Fruit fly (Drosophila melanogaster): Measurements from ENCODE around the gene CG13731.

Gene CG13731

DNA sequence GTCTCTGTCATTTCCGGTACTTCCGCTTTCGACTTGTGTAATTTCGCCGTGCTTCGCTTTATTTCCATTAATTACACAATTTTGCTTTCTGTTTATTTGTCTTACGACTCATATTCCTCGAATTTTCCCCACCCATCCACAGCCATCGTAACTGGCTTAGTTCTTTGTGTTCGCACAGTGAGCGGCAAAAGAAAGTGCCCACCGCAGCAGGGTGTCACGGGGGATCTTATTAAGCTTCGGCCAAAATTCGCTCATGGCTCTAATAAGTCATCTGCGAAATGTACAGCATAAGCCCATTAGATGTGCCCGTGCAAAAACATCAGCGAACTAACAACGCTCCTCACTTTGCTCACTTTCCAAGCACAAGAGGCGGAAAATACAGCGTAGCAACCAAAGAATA lies 13.6 kb upstream of the CG13731 start:
- no peak for TF ChIP-seq brk (GFP tag; optimal IDR thresholded peaks at IDR 0.05)
- no peak for TF ChIP-seq GATAd (GFP tag; optimal IDR thresholded peaks at IDR 0.05)
- TF ChIP-seq sage (GFP tag; optimal IDR thresholded peaks at IDR 0.05) = no peak
- TF ChIP-seq Hr83 (GFP tag; optimal IDR thresholded peaks at IDR 0.05; ENCODE audit: poor library complexity, severe bottlenecking) = no peak
- TF ChIP-seq dsf (GFP tag; optimal IDR thresholded peaks at IDR 0.05; ENCODE audit: borderline replicate concordance) = no peak
- TF ChIP-seq h (GFP tag; optimal IDR thresholded peaks at IDR 0.05) = no peak

- TF ChIP-seq h (GFP tag; optimal IDR thresholded peaks at IDR 0.05) (no peak), GATAd (GFP tag; optimal IDR thresholded peaks at IDR 0.05) (no peak), jim (GFP tag; optimal IDR thresholded peaks at IDR 0.05) (no peak), Hr83 (GFP tag; optimal IDR thresholded peaks at IDR 0.05; ENCODE audit: poor library complexity, severe bottlenecking) (no peak), CrebA (GFP tag; optimal IDR thresholded peaks at IDR 0.05; ENCODE audit: borderline replicate concordance) (no peak)
These were observed 12.7 kb upstream of the CG13731 start for dm6 chr3L:17401411-17401810.

dm6 chr3L:17400911-17401310 lies 12.2 kb upstream of the CG13731 start:
- no peak for TF ChIP-seq Dfd (GFP tag; optimal IDR thresholded peaks at IDR 0.05)
- TF ChIP-seq ey (GFP tag; optimal IDR thresholded peaks at IDR 0.05) = no peak

dm6 chr3L:17399014-17399413 lies 10.3 kb upstream of the CG13731 start:
- TF ChIP-seq HLH106 (tag; optimal IDR thresholded peaks at IDR 0.05) (no peak), Rel (GFP tag; optimal IDR thresholded peaks at IDR 0.05) (no peak), Rel (tag; optimal IDR thresholded peaks at IDR 0.05) (peak; percentile 57)

DNA sequence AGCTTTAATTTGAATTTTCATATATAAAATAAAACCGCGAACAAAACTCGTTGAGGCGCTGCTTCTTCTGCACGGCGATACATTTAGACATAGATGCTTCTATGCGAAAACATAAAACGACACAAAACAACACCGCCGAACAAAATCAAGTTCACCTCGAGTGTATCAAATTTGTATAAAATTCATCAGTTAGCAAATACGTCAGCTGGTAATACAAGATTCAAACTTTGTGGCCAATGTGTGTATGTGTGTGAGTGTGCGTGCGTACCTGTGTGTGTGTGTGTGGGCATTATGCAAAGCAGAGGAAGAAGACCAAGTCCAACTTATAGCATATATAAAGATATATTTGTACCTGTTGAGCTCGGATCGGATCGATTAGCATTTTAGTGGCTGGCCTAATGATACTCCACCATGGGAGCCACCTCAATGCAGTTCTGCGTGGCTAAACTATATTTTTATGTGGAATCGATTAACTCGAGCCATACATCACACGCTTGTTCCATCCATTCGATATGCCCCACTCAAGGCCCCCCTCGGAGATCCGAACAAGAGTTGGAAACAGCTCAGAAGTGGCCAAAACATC lies 5.8 kb upstream of the CG13731 start:
- peak; percentile 23 for TF ChIP-seq Dfd (GFP tag; optimal IDR thresholded peaks at IDR 0.05)
- no peak for TF ChIP-seq CG32264 (GFP tag; optimal IDR thresholded peaks at IDR 0.05)

DNA sequence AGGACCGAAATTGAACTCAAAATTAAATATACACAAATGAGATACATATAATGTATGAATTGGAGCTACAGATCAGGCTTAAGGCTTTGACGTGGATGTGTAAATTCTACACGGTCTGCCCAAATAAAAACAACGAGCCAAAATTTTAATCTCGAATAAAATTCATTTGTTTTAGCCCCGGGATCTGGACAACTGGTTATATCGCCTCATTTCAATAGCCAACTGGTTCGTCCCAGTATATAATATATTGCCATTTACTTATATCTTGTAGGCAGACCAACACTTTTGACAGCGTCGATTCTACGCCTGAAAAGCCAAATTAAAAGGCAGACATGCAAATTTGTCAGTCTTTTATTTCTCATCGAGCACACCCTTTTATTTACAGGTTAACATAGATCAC lies 4.3 kb upstream of the CG13731 start:
- no peak for TF ChIP-seq h (GFP tag; optimal IDR thresholded peaks at IDR 0.05)
- no peak for TF ChIP-seq Rel (GFP tag; optimal IDR thresholded peaks at IDR 0.05)
- no peak for TF ChIP-seq Rel (tag; optimal IDR thresholded peaks at IDR 0.05)
- no peak for TF ChIP-seq dl (GFP tag; optimal IDR thresholded peaks at IDR 0.05; ENCODE audit: insufficient read depth in 1 of 2, partially characterized antibody in 2 of 2)
- TF ChIP-seq HLH106 (tag; optimal IDR thresholded peaks at IDR 0.05) = no peak
- TF ChIP-seq sage (GFP tag; optimal IDR thresholded peaks at IDR 0.05) = no peak
- TF ChIP-seq Dif (GFP tag; optimal IDR thresholded peaks at IDR 0.05; ENCODE audit: partially characterized antibody) = no peak
- TF ChIP-seq foxo (GFP tag; optimal IDR thresholded peaks at IDR 0.05) = no peak
- no peak for TF ChIP-seq N (GFP tag; optimal IDR thresholded peaks at IDR 0.05)
- no peak for TF ChIP-seq CrebA (GFP tag; optimal IDR thresholded peaks at IDR 0.05; ENCODE audit: borderline replicate concordance)
- TF ChIP-seq Dfd (GFP tag; optimal IDR thresholded peaks at IDR 0.05) = no peak

DNA sequence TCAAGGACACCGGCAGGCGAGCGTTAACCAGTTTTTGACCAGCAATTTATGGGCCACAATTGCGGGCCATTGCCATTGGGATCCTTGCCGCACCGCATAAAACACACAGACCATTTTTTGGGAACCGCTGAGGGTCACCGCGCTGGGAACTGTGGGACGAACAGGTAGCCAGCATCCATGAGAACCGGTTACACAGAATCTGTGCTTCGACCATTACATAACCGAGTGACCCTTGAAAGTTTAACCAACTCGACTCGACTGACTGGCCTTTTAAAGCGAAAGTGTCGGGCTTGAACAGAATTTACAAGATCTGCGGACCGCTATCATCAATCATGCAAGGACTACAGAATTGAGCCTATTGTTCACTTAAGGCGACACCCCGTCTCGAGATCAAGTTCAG lies 3.7 kb upstream of the CG13731 start:
- TF ChIP-seq woc (GFP tag; optimal IDR thresholded peaks at IDR 0.05) = no peak
- no peak for TF ChIP-seq brk (GFP tag; optimal IDR thresholded peaks at IDR 0.05)
- TF ChIP-seq usp (GFP tag; optimal IDR thresholded peaks at IDR 0.05) = no peak
- no peak for TF ChIP-seq pan (optimal IDR thresholded peaks at IDR 0.05)
- TF ChIP-seq Dfd (GFP tag; optimal IDR thresholded peaks at IDR 0.05) = no peak
- TF ChIP-seq GATAd (GFP tag; optimal IDR thresholded peaks at IDR 0.05) = no peak
- no peak for TF ChIP-seq Dif (GFP tag; optimal IDR thresholded peaks at IDR 0.05; ENCODE audit: partially characterized antibody)
- TF ChIP-seq br (GFP tag; optimal IDR thresholded peaks at IDR 0.05) = no peak
- no peak for TF ChIP-seq Mio (GFP tag; optimal IDR thresholded peaks at IDR 0.05)
- no peak for TF ChIP-seq tai (GFP tag; optimal IDR thresholded peaks at IDR 0.05)
- TF ChIP-seq Jra (GFP tag; optimal IDR thresholded peaks at IDR 0.05) = no peak
- no peak for TF ChIP-seq CG32264 (GFP tag; optimal IDR thresholded peaks at IDR 0.05)
- TF ChIP-seq N (GFP tag; optimal IDR thresholded peaks at IDR 0.05) = no peak
- no peak for TF ChIP-seq dsf (GFP tag; optimal IDR thresholded peaks at IDR 0.05; ENCODE audit: borderline replicate concordance)
- TF ChIP-seq Vsx2 (GFP tag; optimal IDR thresholded peaks at IDR 0.05; ENCODE audit: partially characterized antibody) = no peak
- no peak for TF ChIP-seq lola (GFP tag; optimal IDR thresholded peaks at IDR 0.05)
- no peak for TF ChIP-seq Sp1 (GFP tag; optimal IDR thresholded peaks at IDR 0.05)
- TF ChIP-seq sage (GFP tag; optimal IDR thresholded peaks at IDR 0.05) = no peak
- no peak for TF ChIP-seq rgr (GFP tag; optimal IDR thresholded peaks at IDR 0.05)
- no peak for TF ChIP-seq CrebA (GFP tag; optimal IDR thresholded peaks at IDR 0.05; ENCODE audit: borderline replicate concordance)
